Worm (Caenorhabditis elegans) whole organism, L4 larva: Measurements from ENCODE around the gene pars-1.

Source experiments
- aly-2 ChIP-seq: sonication (generic microtip); optimal IDR thresholded peaks from 2 replicates; lab custom pipeline; 2018; ENCODE audit warnings: missing biosample characterization, missing genetic modification characterization
- ces-1 ChIP-seq: fragments of 150-350 bp; sonication (generic microtip); optimal IDR thresholded peaks from 4 replicates; lab custom pipeline; 2014; ENCODE audit warnings: missing biosample characterization, missing genetic modification reagents, missing genetic modification characterization
- egl-27 ChIP-seq: sonication (generic microtip); optimal IDR thresholded peaks from 3 replicates; lab custom pipeline; 2017; ENCODE audit warnings: missing biosample characterization, missing genetic modification reagents, missing genetic modification characterization
- lin-39 ChIP-seq: fragments of 150-350 bp; optimal IDR thresholded peaks from 2 replicates; lab custom pipeline; 2014; ENCODE audit warnings: missing biosample characterization, missing genetic modification reagents, missing genetic modification characterization
- nhr-237 ChIP-seq: sonication (generic microtip); optimal IDR thresholded peaks from 2 replicates; lab custom pipeline; 2017; ENCODE audit warnings: missing biosample characterization, missing genetic modification characterization
- nhr-28 ChIP-seq: fragments of 150-350 bp; optimal IDR thresholded peaks from 2 replicates; lab custom pipeline; 2014; ENCODE audit warnings: missing biosample characterization, missing genetic modification characterization

DNA sequence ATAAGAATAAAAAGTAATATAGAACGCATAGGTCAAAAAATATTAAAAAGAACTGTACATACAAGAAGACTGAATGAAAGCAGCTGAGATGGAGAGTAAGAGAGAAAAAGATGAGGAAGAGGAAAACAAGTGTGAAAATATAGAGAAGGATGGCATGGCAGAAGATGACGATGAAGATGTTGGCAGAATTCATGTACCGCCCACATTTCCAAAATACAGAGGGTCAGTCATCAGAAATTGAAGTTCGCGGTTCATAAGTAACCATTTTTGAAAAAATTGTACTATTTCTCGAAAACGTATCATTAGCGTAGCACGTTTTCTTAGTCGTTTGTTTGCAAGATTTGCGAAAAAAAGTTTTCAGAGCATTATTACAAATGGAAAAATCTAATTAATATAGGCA is 8.9 kb downstream of the pars-1 start, which contains the start of gene zmp-6:
- TF ChIP-seq nhr-237 (tag; lab: Kevin White, UChicago) (no peak), egl-27 (no peak), aly-2 (tag; lab: Kevin White, UChicago) (no peak), nhr-28 (tag; lab: Kevin White, UChicago) (no peak), lin-39 (tag; lab: Kevin White, UChicago) (no peak), ces-1 (no peak)
